Fruit fly (Drosophila melanogaster) whole organism, larva: Measurements from ENCODE around the gene CG6661.

Source experiments
- noc ChIP-seq: fragments of 200-800 bp; sonication (Bioruptor generic); optimal IDR thresholded peaks from 3 replicates; lab custom pipeline; 2019; ENCODE audit warnings: missing biosample characterization, mild to moderate bottlenecking, missing genetic modification characterization, moderate library complexity

Gene CG6661

DNA sequence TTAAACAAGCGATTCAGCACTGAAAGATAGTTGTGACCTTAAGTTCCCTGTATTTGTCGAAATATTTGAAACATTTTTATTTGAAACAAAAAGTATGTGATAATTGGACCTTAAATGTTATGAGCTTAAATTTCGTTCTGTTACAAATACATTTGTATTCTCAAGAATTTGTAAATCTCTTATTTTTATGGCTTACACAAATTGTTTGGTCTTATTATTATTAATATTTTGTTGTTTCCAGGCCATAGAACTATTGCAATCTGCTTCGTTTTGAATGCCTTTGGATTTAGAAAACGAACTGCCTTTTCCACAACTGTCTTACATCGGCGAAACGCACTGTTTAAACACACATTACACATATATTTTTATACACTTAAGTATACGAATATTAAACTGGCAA lies at the start of gene CG6661:
CG6661 (plus strand) TSS at position 301 of the 400 bp plus-strand sequence.
- TF ChIP-seq noc, result no peak

DNA sequence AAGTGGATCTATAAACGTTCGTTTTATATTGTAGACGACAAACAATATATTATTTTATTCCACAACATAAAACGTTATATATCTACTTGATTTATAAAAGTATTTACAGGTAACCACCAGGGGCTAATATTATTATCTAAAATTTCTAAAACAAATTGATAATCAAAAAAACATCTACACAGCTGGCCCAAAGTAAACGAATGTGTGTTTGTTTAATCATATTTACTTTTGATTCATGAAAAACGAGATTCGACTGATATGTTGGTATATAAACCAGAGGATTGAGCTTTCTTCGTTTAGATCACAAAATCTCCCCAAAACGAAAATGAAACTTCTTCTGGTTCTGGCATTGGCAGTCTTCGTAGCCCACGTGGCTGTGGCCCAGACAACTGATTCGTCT lies 48.2 kb upstream of the CG6661 start, which contains the start of gene CG17362:
CG17362 (plus strand) TSS at position 291 of the 400 bp plus-strand sequence.
- TF ChIP-seq noc, result no peak

DNA sequence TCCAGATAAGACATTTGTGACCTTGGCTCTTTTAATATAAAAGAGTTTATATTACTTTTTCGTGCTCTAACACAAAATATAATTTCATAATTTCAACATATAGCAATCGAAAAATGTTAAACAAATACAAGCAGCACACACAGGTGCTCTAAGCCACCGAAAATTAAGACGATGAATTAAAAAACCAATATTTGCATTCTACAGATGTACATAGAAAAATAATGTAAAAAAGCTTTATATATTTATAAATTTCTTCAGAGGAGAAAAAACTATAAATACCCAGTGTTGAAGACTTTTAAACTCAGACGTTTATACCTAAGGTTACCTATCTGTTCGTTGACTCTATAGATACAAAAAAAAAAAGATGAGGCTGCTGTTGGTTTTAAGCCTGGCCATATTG lies 47.0 kb upstream of the CG6661 start, which contains the start of gene CG9040:
CG9040 (plus strand) TSS at position 301 of the 400 bp plus-strand sequence.
- TF ChIP-seq noc, result no peak

DNA sequence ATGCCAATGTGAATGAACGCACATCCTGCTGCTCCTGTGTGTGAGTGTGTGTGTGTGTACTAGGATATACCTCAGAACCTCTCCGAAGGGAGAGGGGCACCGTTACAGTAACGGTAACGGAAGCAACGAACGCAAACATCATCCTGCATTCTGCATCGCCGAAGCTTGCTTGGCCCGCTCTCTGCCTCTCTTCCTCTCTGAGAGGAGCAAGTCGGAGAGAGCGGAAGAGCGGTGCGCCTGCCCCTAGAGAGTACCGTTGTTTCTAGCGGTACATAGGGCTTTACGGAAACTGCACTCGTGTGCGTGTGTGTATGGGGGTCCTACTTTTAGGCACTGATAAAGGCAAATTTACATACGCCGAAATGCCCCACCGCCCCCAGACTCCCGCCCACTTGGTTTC lies 43.3 kb upstream of the CG6661 start:
- TF ChIP-seq noc, result no peak

DNA sequence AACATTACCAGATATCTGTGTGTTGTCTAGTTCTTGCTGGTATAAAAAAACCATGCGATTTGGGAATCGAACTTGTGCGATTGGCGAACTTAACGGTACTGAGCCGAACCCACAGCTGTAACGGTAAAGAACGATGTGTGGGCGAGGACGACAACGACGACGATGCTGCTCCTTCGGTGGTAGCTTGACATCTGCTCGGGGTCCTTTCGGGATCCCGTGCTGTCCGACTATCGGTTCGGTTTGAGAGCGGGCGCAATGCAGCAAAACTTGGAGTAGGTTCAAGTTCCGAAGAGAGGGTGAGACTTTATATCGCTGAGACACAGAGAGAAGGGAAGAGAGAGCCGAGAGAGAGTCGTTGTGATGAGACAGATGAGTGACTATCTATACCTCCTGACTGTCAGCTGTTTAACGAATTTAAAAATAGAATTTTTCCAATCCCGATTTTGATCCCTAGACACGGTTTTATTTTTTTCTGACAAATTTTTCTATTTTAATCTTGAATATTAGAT lies 41.3 kb upstream of the CG6661 start, which contains the start of gene CG17364:
CG17364 (minus strand) TSS at position 168 of the 509 bp plus-strand sequence.
- no peak for TF ChIP-seq noc

DNA sequence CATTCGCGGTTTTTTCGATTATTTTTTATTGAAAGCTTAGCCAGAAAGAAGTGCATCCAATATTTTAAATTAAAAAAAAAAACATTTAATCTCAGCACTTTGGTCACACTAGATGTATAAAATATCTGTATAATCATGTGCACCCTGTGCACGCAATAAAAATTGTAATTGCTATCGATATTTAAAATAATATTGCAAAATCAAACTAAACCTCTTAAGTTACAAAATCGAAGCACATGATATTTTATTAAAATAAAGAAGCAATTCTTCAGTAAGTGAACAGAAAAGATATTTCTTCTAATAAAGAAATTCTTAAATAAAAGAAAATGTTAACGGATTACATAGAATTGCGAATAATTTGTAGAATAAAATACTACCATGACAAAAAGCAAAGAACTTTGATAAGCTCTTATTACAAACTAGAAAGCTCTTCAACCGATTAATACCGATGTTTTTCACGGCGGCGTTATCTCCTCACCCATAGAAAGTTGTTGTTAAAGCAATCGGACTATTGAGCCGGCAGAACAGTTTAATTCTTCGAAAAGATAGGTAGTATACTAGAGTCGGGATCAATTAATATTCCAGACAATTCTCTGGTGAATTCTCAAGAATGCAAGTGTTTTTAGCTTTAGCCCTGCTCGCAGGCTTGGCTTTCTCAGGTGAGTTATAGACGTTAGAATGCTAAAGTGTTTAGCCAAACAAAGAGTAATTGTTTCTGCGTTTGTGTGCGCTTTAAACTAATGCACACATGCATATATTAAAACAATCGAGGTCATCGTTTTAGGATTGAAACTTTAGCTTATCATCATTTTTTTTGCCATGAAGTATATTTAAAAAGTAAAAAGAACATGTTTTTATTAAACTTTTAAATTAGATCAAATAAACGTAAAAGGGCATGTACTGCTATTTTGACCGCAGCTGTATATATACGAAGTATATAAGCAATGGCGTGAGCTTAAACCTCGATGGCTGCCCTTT lies 40.5 kb upstream of the CG6661 start, which contains the start of gene CtsK1:
CtsK1 (plus strand) TSS at position 490 of the 978 bp plus-strand sequence.
- TF ChIP-seq noc, result peak; percentile 55

DNA sequence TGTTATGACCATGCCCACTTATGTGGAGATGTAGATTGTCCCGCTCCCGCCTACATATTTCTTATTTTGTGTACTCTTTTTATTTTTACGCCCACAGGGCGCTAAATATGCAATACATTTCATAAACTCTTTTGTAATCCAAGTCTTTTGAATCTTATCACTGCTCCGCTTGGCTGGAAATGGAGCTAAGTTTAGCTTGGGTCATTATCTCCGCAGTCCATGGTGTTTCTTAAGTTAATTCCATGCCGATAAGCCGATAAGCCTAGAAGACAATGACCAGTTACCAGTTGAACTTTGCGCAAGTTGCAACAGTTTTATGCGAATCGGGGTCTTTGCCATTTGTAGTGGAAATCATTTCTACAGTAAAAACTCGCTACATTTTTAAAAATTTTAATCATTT lies 38.1 kb upstream of the CG6661 start:
- TF ChIP-seq noc, result no peak

DNA sequence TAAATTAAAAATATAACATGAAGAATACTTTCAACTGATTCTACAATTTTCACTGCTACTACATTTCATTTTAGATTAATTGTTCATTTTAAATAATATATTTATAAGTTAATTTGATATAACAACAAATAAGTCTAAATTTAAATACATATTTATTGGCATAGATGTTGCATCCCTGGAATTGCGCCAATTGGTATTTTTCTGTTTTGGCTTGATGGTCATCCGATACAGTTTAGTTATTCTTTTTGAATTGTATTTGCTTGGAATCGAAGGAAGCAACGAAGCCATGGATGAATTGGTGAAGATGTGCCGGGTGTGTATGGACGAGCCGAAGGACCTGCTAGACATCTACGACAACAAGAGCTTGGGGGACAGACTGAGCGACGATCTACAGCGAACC lies 37.6 kb upstream of the CG6661 start, which contains the start of gene CG17361:
CG17361 (plus strand) TSS at position 200 of the 400 bp plus-strand sequence.
- no peak for TF ChIP-seq noc

DNA sequence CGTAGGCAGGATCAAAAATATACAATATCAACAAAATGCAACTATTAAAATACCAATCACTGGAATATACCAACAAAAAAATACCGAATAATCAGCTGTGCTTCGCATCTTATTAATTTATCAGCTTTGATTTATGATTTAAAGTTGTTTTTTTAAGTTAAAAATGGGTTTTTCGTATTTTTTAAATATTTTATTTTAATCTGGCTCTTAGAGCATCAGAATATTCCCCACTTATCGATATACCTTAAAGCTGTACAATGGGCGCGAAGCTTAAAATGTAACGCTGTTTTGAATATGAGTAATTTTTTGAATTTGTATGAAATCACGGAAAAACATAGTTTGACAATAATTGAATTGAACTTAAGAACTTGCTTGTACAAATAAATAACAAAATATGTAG lies 35.4 kb upstream of the CG6661 start, which contains the start of gene CG17359:
CG17359 (minus strand) TSS at position 48 of the 400 bp plus-strand sequence.
- TF ChIP-seq noc, result no peak

DNA sequence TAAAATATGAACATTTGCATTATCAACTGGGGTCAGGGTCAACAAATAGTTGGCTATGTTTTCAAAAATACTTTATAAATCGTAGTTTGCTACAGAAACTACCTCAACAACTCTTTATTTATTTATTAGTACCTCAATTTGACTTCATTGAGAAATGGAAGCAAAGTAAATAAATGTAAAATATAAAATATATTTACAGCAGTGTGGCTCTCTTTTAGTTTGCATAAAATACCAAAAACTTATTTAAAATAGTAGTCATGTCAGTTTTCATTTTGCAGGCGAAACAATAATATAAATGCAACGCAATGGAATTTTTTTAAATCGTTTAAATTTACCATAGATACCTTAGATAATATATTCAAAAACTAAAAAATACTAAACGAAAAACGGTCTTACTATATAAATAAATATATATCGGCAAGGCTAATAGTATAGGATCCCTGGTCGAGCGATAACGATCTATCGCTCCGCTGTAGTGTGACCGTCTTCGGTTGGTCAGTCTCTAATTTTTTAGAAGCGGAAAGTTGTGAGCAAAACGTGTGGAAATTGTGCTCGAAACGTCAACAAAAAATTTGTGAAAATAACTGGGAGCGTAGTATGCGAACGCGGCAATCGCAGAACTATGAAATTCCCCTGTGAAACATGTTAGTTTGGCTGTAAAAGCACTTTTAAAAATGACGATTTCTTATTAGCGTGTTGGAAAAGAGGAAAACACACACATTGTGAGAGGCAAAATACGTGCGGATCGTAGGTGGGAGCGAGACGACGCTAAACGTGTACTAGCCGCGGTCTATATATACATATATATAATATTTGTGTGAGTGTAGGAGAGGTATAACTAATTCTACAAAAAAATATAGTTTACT lies 32.7 kb upstream of the CG6661 start, which contains the start of the genes Nprl3 and upSET:
Nprl3 (minus strand) TSS at position 223 of the 866 bp plus-strand sequence.
upSET (plus strand) TSS at position 470 of the 866 bp plus-strand sequence.
- TF ChIP-seq noc, result peak; percentile 4

DNA sequence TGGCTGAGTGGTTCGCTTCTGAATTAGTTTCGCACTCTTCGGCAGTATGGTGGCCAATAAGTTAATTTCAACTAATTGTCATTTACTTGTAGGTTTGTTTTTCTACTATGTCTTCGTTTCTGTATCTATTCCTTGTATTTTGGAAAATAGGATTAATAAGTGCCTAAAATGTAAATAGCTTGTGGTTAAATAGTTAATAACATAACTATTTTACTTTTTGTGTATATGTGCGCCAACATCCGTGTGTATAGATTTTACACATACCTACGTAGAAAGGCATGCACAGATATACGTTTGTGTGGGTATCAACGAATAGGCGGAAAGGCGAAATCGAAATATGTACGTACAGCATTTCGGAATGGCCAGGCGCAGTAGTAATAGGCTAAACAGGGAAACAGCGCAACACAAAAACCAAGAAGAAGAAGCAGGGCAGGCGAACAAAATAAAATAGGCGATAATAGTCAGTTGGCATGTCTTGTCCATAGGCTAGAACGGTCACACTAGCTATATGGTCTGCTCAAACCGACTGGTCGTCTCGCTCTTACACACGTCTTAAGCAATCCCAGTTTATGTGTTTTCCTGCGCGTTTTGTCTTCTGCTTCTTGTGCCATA lies 31.9 kb upstream of the CG6661 start:
- TF ChIP-seq noc, result no peak

DNA sequence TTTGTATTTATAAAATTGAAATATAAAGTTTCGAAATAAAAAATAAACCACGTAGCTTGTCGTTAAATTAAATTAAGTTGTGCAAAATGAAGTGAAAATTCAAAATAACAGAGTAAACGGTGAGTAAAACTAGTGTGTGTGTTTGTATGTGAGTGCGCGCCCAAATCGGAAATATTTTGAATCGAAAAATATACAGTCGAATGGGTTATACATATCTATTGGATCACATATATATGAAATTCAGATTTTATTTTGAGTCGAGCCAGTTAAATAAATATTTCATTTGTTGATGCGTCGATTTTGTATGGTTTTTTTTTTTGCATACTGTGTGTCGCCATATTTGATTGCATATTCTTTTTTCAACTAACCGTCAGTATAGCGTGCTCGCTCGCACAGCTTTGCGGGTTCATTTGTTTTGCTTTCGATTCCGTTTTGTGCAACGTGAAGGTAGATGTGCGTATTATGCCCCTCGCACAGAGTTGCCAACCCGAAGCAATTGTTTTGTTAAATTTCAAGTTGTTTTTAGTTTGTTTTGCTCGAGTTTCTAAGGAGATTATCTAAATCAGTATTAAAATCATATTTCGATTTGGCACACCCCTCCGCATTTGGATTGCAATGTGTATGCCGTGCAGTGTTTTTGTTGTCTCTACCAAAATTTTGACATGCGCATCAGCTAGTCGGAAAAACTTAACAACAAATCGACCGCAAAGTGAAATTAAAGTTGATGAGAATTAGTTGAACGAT lies 31.1 kb upstream of the CG6661 start:
- TF ChIP-seq noc, result peak; percentile 23

DNA sequence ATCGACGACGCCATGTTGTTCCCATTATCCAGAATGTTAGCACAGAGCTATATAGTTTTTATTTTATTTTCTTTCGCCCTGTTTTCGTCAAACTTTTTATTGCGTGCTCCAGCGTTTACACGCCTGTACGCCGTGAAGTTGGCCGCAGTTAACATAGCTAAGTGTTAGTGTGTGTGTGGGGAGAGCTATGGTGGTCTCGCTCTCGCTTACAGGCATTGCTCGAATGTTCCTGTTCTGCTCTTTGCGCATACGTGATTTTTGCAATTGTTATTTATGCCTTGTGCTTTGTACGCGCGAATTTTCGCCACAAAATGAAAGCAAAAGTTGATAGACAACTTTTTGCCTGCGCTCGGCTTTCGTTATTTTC lies 30.6 kb upstream of the CG6661 start:
- no peak for TF ChIP-seq noc

DNA sequence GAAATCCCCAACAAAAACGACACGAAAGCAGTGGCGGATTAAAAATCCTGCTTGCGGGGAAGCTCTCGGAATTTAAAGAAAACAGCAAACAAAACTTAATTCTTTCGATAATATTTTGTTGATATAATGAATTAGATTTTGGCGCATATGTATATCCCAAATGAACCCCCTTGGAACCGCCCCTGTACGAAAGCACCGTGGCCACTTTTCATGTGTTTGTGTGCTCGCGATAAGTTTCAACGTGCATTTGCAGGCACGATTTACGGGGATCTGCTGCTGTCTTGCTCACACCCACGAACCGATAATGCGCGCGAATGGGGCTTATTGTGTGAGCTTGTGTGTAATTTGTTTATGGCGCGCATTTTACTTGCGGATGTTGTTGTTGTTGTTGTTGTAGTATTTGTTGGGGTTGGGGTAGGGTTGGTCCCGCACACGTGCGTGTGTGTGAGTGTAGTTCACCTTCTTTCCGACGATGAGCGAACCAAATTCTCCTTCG lies 29.6 kb upstream of the CG6661 start:
- peak; percentile 96 for TF ChIP-seq noc
